Worm (Caenorhabditis elegans): ENCODE measurements around the gene Y43F8B.29.

Y43F8B.29 gene

ce11 chrV:19520130-19520529 is 28.7 kb downstream of the Y43F8B.29 start (continued):
- TF ChIP-seq lin-39 (tag; optimal IDR thresholded peaks at IDR 0.05) (no peak), lin-13 (GFP tag; optimal IDR thresholded peaks at IDR 0.05) (no peak), lin-1 (GFP tag; IDR thresholded peaks at IDR 0.05) (no peak), pha-4 (GFP tag; IDR thresholded peaks at IDR 0.05) (no peak), pha-4 (tag; optimal IDR thresholded peaks at IDR 0.05) (no peak), nhr-42 (GFP tag; IDR thresholded peaks at IDR 0.05) (no peak), spr-1 (tag; optimal IDR thresholded peaks at IDR 0.05) (no peak), nhr-77 (tag; optimal IDR thresholded peaks at IDR 0.05) (no peak), gei-8 (GFP tag; optimal IDR thresholded peaks at IDR 0.05) (no peak), dmd-8 (GFP tag; IDR thresholded peaks at IDR 0.05) (peak; percentile 82; the same call in 1 of the 2 replicates), nhr-48 (tag; optimal IDR thresholded peaks at IDR 0.05) (no peak), snpc-1.2 (GFP tag; IDR thresholded peaks at IDR 0.05) (peak; percentile 71), duxl-1 (tag; optimal IDR thresholded peaks at IDR 0.05; ENCODE audit: poor library complexity) (no peak), lin-38 (GFP tag; IDR thresholded peaks at IDR 0.05) (no peak), zfp-3 (GFP tag; conservative IDR thresholded peaks at IDR 0.05) (0 out of 2 replicates have a peak, but pooled peaks have one; percentile 23), Y105C5A.15 (GFP tag; IDR thresholded peaks at IDR 0.05) (no peak; the same call in 1 of the 2 replicates), mep-1 (tag; optimal IDR thresholded peaks at IDR 0.05) (no peak), mes-2 (tag; optimal IDR thresholded peaks at IDR 0.05; ENCODE audit: poor library complexity, severe bottlenecking) (no peak), ctbp-1 (GFP tag; IDR thresholded peaks at IDR 0.05) (peak; percentile 58), egl-43 (GFP tag; IDR thresholded peaks at IDR 0.05) (peak; percentile 67), Y5F2A.4 (GFP tag; optimal IDR thresholded peaks at IDR 0.05) (peak; percentile 51), ztf-7 (tag; optimal IDR thresholded peaks at IDR 0.05) (no peak), ZK337.2 (GFP tag; IDR thresholded peaks at IDR 0.05) (0 out of 2 replicates have a peak, but pooled peaks have one; percentile 4), madf-9 (GFP tag; conservative IDR thresholded peaks at IDR 0.05) (0 out of 2 replicates have a peak, but pooled peaks have one; percentile 33), D1046.2 (GFP tag; IDR thresholded peaks at IDR 0.05) (no peak), spr-3 (GFP tag; optimal IDR thresholded peaks at IDR 0.05) (peak; percentile 27), daf-19 (GFP tag; conservative IDR thresholded peaks at IDR 0.05) (no peak), vab-7 (GFP tag; IDR thresholded peaks at IDR 0.05) (peak; percentile 36; the same call in 1 of the 2 replicates), ztf-11 (tag; optimal IDR thresholded peaks at IDR 0.05) (no peak), Y48G9A.11 (GFP tag; IDR thresholded peaks at IDR 0.05) (peak; percentile 61; the same call in 1 of the 2 replicates), daf-8 (GFP tag; IDR thresholded peaks at IDR 0.05) (no peak), aha-1 (tag) (no peak), nhr-76 (tag; optimal IDR thresholded peaks at IDR 0.05) (no peak), mxl-2 (GFP tag; conservative IDR thresholded peaks at IDR 0.05) (no peak), tra-1 (GFP tag; IDR thresholded peaks at IDR 0.05) (0 out of 2 replicates have a peak, but pooled peaks have one; percentile 23), ceh-20 (GFP tag; IDR thresholded peaks at IDR 0.05) (no peak), nhr-10 (tag; optimal IDR thresholded peaks at IDR 0.05) (no peak), zip-2 (tag; optimal IDR thresholded peaks at IDR 0.05) (no peak), sdz-12 (GFP tag; optimal IDR thresholded peaks at IDR 0.05) (peak; percentile 67), php-3 (GFP tag; IDR thresholded peaks at IDR 0.05) (no peak), nhr-25 (tag; optimal IDR thresholded peaks at IDR 0.05; ENCODE audit: borderline replicate concordance, insufficient read depth) (no peak), F49E8.2 (tag; optimal IDR thresholded peaks at IDR 0.05; ENCODE audit: borderline replicate concordance) (no peak), lim-7 (GFP tag; IDR thresholded peaks at IDR 0.05) (0 out of 2 replicates have a peak, but pooled peaks have one; percentile 53), mdt-29 (GFP tag; IDR thresholded peaks at IDR 0.05) (0 out of 2 replicates have a peak, but pooled peaks have one; percentile 40), hif-1 (tag; optimal IDR thresholded peaks at IDR 0.05) (peak in 1 of 2 experiments; percentile 10), lir-3 (tag; optimal IDR thresholded peaks at IDR 0.05) (no peak), zip-11 (GFP tag; IDR thresholded peaks at IDR 0.05) (no peak; the same call in 1 of the 2 replicates), nhr-102 (tag; optimal IDR thresholded peaks at IDR 0.05) (no peak), ama-1 (optimal IDR thresholded peaks at IDR 0.05) (peak; percentile 15), rbr-2 (tag; optimal IDR thresholded peaks at IDR 0.05) (no peak), mxl-3 (GFP tag; optimal IDR thresholded peaks at IDR 0.05) (peak; percentile 41)
